Worm (Caenorhabditis elegans): Measurements from ENCODE around the gene ddl-1.

- TF ChIP-seq mel-28 (tag; optimal IDR thresholded peaks at IDR 0.05; ENCODE audit: borderline replicate concordance) (no peak), aptf-3 (GFP tag; IDR thresholded peaks at IDR 0.05) (no peak), F57C9.4 (tag; optimal IDR thresholded peaks at IDR 0.05) (no peak), Y67H2A.10 (GFP tag; conservative IDR thresholded peaks at IDR 0.05) (no peak), dpl-1 (GFP tag; optimal IDR thresholded peaks at IDR 0.05) (no peak), mxl-1 (tag; optimal IDR thresholded peaks at IDR 0.05) (no peak), lag-1 (GFP tag; IDR thresholded peaks at IDR 0.05) (no peak), lin-35 (GFP tag; optimal IDR thresholded peaks at IDR 0.05) (no peak), hmg-20 (GFP tag; IDR thresholded peaks at IDR 0.05) (no peak), F52B5.7 (tag; optimal IDR thresholded peaks at IDR 0.05) (no peak), ama-1 (optimal IDR thresholded peaks at IDR 0.05) (no peak), ama-1 (GFP tag; optimal IDR thresholded peaks at IDR 0.05) (no peak), dox-1 (GFP tag; IDR thresholded peaks at IDR 0.05) (no peak), F10E7.11 (tag; optimal IDR thresholded peaks at IDR 0.05) (no peak), attf-3 (GFP tag; conservative IDR thresholded peaks at IDR 0.05) (no peak)
Observed at ce11 chrII:5669580-5669979, 21.4 kb upstream of the ddl-1 start, which contains the start of gene C25H3.17.

Measured in whole organism, young adult.